Worm (Caenorhabditis elegans) whole organism, early embryonic: ENCODE data around the gene clec-157.

Experiments used
- B0310.2 ChIP-seq: sonication (generic microtip); optimal IDR thresholded peaks from 2 replicates; lab custom pipeline; 2016; ENCODE audit warnings: mild to moderate bottlenecking, missing genetic modification characterization, missing compliant biosample characterization
- F13C5.2 ChIP-seq: sonication (generic microtip); optimal IDR thresholded peaks from 2 replicates; lab custom pipeline; 2017; ENCODE audit warnings: mild to moderate bottlenecking, missing genetic modification characterization, inconsistent platforms, missing compliant biosample characterization
- aly-1 ChIP-seq: sonication (generic microtip); optimal IDR thresholded peaks from 2 replicates; lab custom pipeline; 2016; ENCODE audit warnings: missing genetic modification characterization, missing compliant biosample characterization
- ama-1 ChIP-seq: fragments of 150-350 bp; optimal IDR thresholded peaks from 2 replicates; lab custom pipeline; 2014
- ceh-13 ChIP-seq: fragments of 200-800 bp; sonication (Bioruptor generic); optimal IDR thresholded peaks from 2 replicates; lab custom pipeline; 2018; ENCODE audit warnings: mild to moderate bottlenecking, missing genetic modification characterization, missing compliant biosample characterization
- ceh-36 ChIP-seq: sonication (generic microtip); optimal IDR thresholded peaks from 2 replicates; lab custom pipeline; 2016; ENCODE audit warnings: missing genetic modification characterization, inconsistent platforms, missing compliant biosample characterization
- ets-7 ChIP-seq: sonication (generic microtip); optimal IDR thresholded peaks from 2 replicates; lab custom pipeline; 2016; ENCODE audit warnings: missing genotype, missing genetic modification characterization, missing compliant biosample characterization
- flt-1 ChIP-seq: fragments of 200-800 bp; sonication (Bioruptor generic); IDR thresholded peaks from 2 replicates; pipeline ENCODE4 v1.3.6; 2022; ENCODE audit warnings: missing genetic modification characterization, missing compliant biosample characterization
- hmbx-1 ChIP-seq: sonication (generic microtip); optimal IDR thresholded peaks from 2 replicates; lab custom pipeline; 2016; ENCODE audit warnings: mild to moderate bottlenecking, missing genetic modification characterization, missing compliant biosample characterization
- hmg-4 ChIP-seq: fragments of 200-800 bp; sonication (Bioruptor generic); optimal IDR thresholded peaks from 2 replicates; lab custom pipeline; 2018; ENCODE audit warnings: mild to moderate bottlenecking, missing genetic modification characterization, missing compliant biosample characterization
- hnd-1 ChIP-seq: sonication (generic microtip); optimal IDR thresholded peaks from 2 replicates; lab custom pipeline; 2016; ENCODE audit warnings: missing genetic modification characterization, missing compliant biosample characterization
- pes-1 ChIP-seq: fragments of 200-800 bp; sonication (Bioruptor generic); IDR thresholded peaks from 2 replicates; pipeline ENCODE4 v1.3.6; 2022; ENCODE audit warnings: missing genetic modification reagents, missing genetic modification characterization, missing compliant biosample characterization
- scrt-1 ChIP-seq: fragments of 200-800 bp; sonication (Bioruptor generic); IDR thresholded peaks from 2 replicates; pipeline ENCODE4 v1.3.6; 2022; ENCODE audit warnings: missing genetic modification characterization, missing compliant biosample characterization
- sea-1 ChIP-seq: fragments of 200-800 bp; sonication (Bioruptor generic); conservative IDR thresholded peaks from 2 replicates; pipeline ENCODE4 v1.3.6; 2022; ENCODE audit warnings: missing genetic modification characterization, missing compliant biosample characterization
- tbx-11 ChIP-seq: fragments of 200-800 bp; sonication (Bioruptor generic); IDR thresholded peaks from 2 replicates; pipeline ENCODE4 v1.3.6; 2022; ENCODE audit warnings: missing genetic modification characterization, missing compliant biosample characterization
- tbx-37 ChIP-seq: fragments of 200-800 bp; sonication (Bioruptor generic); conservative IDR thresholded peaks from 2 replicates; pipeline ENCODE4 v1.3.6; 2022; ENCODE audit warnings: missing genetic modification reagents, missing genetic modification characterization, missing compliant biosample characterization
- tra-4 ChIP-seq: sonication (generic microtip); optimal IDR thresholded peaks from 2 replicates; lab custom pipeline; 2017; ENCODE audit warnings: missing genetic modification characterization, missing compliant biosample characterization

The clec-157 gene

ce11 chrIII:4863127-4863526 is 18.9 kb upstream of the clec-157 start, which contains the start of gene coq-8:
coq-8 (plus strand) TSS chrIII:4863427.
- TF ChIP-seq aly-1 (tag; lab: Kevin White, UChicago) (no peak), ceh-36 (no peak), tbx-37 (no peak), F13C5.2 (tag; lab: Kevin White, UChicago) (no peak)

- no peak for TF ChIP-seq tra-4 (tag; lab: Kevin White, UChicago)
- no peak for TF ChIP-seq aly-1 (tag; lab: Kevin White, UChicago)
- TF ChIP-seq B0310.2 (tag; lab: Kevin White, UChicago) = no peak
- TF ChIP-seq flt-1 (GFP tag; lab: Robert Waterston, UW) = no peak
Measured at ce11 chrIII:4861744-4862401, 17.6 kb upstream of the clec-157 start, which contains the start of the genes C35D10.10 and C35D10.5. C35D10.10 (minus strand) TSS chrIII:4861794. C35D10.5 (plus strand) TSS chrIII:4862351.

- TF ChIP-seq F13C5.2 (tag; lab: Kevin White, UChicago) (no peak), flt-1 (GFP tag; lab: Robert Waterston, UW) (no peak), tra-4 (tag; lab: Kevin White, UChicago) (no peak), tbx-11 (GFP tag; lab: Robert Waterston, UW) (no peak), aly-1 (tag; lab: Kevin White, UChicago) (no peak), ama-1 (lab: Kevin White, UChicago) (no peak), hnd-1 (tag; lab: Kevin White, UChicago) (no peak), ceh-13 (GFP tag; lab: Kevin White, UChicago) (no peak), ets-7 (tag; lab: Kevin White, UChicago) (no peak), B0310.2 (tag; lab: Kevin White, UChicago) (no peak), tbx-37 (no peak), scrt-1 (GFP tag; lab: Robert Waterston, UW) (no peak), hmg-4 (GFP tag; lab: Kevin White, UChicago) (no peak), ceh-36 (no peak), pes-1 (no peak), hmbx-1 (tag; lab: Kevin White, UChicago) (no peak), sea-1 (GFP tag; lab: Robert Waterston, UW) (no peak)
Measured at ce11 chrIII:4859039-4859438, 14.8 kb upstream of the clec-157 start, which contains the start of gene C35D10.6. C35D10.6 (plus strand) TSS chrIII:4859339.

ce11 chrIII:4856992-4857391 is 12.8 kb upstream of the clec-157 start:
- TF ChIP-seq scrt-1 (GFP tag; lab: Robert Waterston, UW) (no peak), ceh-13 (GFP tag; lab: Kevin White, UChicago) (no peak), hmg-4 (GFP tag; lab: Kevin White, UChicago) (no peak), hmbx-1 (tag; lab: Kevin White, UChicago) (no peak), ets-7 (tag; lab: Kevin White, UChicago) (no peak), tbx-37 (no peak), flt-1 (GFP tag; lab: Robert Waterston, UW) (no peak), tra-4 (tag; lab: Kevin White, UChicago) (no peak), pes-1 (no peak), tbx-11 (GFP tag; lab: Robert Waterston, UW) (no peak), ceh-36 (no peak), hnd-1 (tag; lab: Kevin White, UChicago) (no peak), sea-1 (GFP tag; lab: Robert Waterston, UW) (no peak), F13C5.2 (tag; lab: Kevin White, UChicago) (no peak), ama-1 (lab: Kevin White, UChicago) (no peak), B0310.2 (tag; lab: Kevin White, UChicago) (no peak), aly-1 (tag; lab: Kevin White, UChicago) (no peak)

- TF ChIP-seq hmg-4 (GFP tag; lab: Kevin White, UChicago) = no peak
- TF ChIP-seq ceh-13 (GFP tag; lab: Kevin White, UChicago) = no peak
- TF ChIP-seq tbx-37 = no peak
- TF ChIP-seq hmbx-1 (tag; lab: Kevin White, UChicago) = no peak
- no peak for TF ChIP-seq aly-1 (tag; lab: Kevin White, UChicago)
- no peak for TF ChIP-seq F13C5.2 (tag; lab: Kevin White, UChicago)
- TF ChIP-seq tra-4 (tag; lab: Kevin White, UChicago) = no peak
- TF ChIP-seq scrt-1 (GFP tag; lab: Robert Waterston, UW) = no peak
- TF ChIP-seq ama-1 (lab: Kevin White, UChicago) = no peak
- no peak for TF ChIP-seq hnd-1 (tag; lab: Kevin White, UChicago)
- TF ChIP-seq B0310.2 (tag; lab: Kevin White, UChicago) = no peak
- no peak for TF ChIP-seq pes-1
Measured at ce11 chrIII:4856109-4856508, 11.9 kb upstream of the clec-157 start, which contains the start of gene C35D10.7. C35D10.7 (plus strand) TSS chrIII:4856193.

- no peak for TF ChIP-seq scrt-1 (GFP tag; lab: Robert Waterston, UW)
- no peak for TF ChIP-seq pes-1
- no peak for TF ChIP-seq flt-1 (GFP tag; lab: Robert Waterston, UW)
- no peak for TF ChIP-seq hmg-4 (GFP tag; lab: Kevin White, UChicago)
- TF ChIP-seq sea-1 (GFP tag; lab: Robert Waterston, UW) = no peak
- TF ChIP-seq tbx-37 = no peak
- TF ChIP-seq tra-4 (tag; lab: Kevin White, UChicago) = no peak
- no peak for TF ChIP-seq hnd-1 (tag; lab: Kevin White, UChicago)
- no peak for TF ChIP-seq F13C5.2 (tag; lab: Kevin White, UChicago)
- TF ChIP-seq hmbx-1 (tag; lab: Kevin White, UChicago) = no peak
- no peak for TF ChIP-seq ama-1 (lab: Kevin White, UChicago)
- TF ChIP-seq B0310.2 (tag; lab: Kevin White, UChicago) = no peak
- no peak for TF ChIP-seq ets-7 (tag; lab: Kevin White, UChicago)
- TF ChIP-seq aly-1 (tag; lab: Kevin White, UChicago) = no peak
- TF ChIP-seq ceh-36 = no peak
Measured at ce11 chrIII:4854918-4855317, 10.7 kb upstream of the clec-157 start, which contains the start of gene C35D10.8. C35D10.8 (plus strand) TSS chrIII:4855218.

ce11 chrIII:4852025-4852424 is 7.8 kb upstream of the clec-157 start, which contains the start of gene ced-4:
ced-4 (plus strand) TSS chrIII:4852325.
- TF ChIP-seq sea-1 (GFP tag; lab: Robert Waterston, UW) = no peak
